Worm (Caenorhabditis elegans) whole organism, L3 larva: ENCODE results near the gene acdh-13.
A peak's percentile ranks its signal among the peaks of the same experiment; 100 is the strongest.

ENCODE experiments used
- R02D3.7 ChIP-seq: fragments of 150-350 bp; optimal IDR thresholded peaks from 2 replicates; lab custom pipeline; 2014; ENCODE audit warnings: missing biosample characterization, missing genetic modification characterization
- ZK546.5 ChIP-seq: sonication (generic microtip); optimal IDR thresholded peaks from 2 replicates; lab custom pipeline; 2017; ENCODE audit warnings: missing biosample characterization, missing genetic modification characterization
- aly-2 ChIP-seq: fragments of 150-350 bp; optimal IDR thresholded peaks from 2 replicates; lab custom pipeline; 2014; ENCODE audit warnings: missing biosample characterization, missing genetic modification characterization
- ceh-16 ChIP-seq: sonication (generic microtip); optimal IDR thresholded peaks from 2 replicates; lab custom pipeline; 2017; ENCODE audit warnings: missing biosample characterization, missing genetic modification characterization
- ceh-9 ChIP-seq: sonication (generic microtip); optimal IDR thresholded peaks from 2 replicates; lab custom pipeline; 2018; ENCODE audit warnings: missing biosample characterization, missing genetic modification characterization
- daf-12 ChIP-seq: fragments of 150-350 bp; optimal IDR thresholded peaks from 2 replicates; lab custom pipeline; 2014; ENCODE audit warnings: missing biosample characterization, missing genetic modification reagents, missing genetic modification characterization
- egl-27 ChIP-seq: sonication (generic microtip); optimal IDR thresholded peaks from 4 replicates; lab custom pipeline; 2017; ENCODE audit warnings: missing biosample characterization, missing genetic modification reagents, missing genetic modification characterization
- egl-5 ChIP-seq: fragments of 150-350 bp; optimal IDR thresholded peaks from 2 replicates; lab custom pipeline; 2017; ENCODE audit warnings: missing biosample characterization, missing genetic modification reagents, missing genetic modification characterization, inconsistent platforms
- elt-1 ChIP-seq: fragments of 150-350 bp; optimal IDR thresholded peaks from 2 replicates; lab custom pipeline; 2014; ENCODE audit warnings: missing biosample characterization, missing genetic modification characterization
- elt-2 ChIP-seq: sonication (generic microtip); optimal IDR thresholded peaks from 2 replicates; lab custom pipeline; 2016; ENCODE audit warnings: missing genetic modification reagents, mild to moderate bottlenecking, missing genetic modification characterization, missing compliant biosample characterization
- elt-3 ChIP-seq, 3 experiments: fragments of 150-350 bp in 1 of 3; sonication (generic microtip) in 2 of 3; optimal IDR thresholded peaks; 2 replicates in 2 of 3; 4 replicates in 1 of 3; lab custom pipeline; 2014 to 2017; ENCODE audit warnings: missing biosample characterization in 3 of 3, missing genetic modification characterization in 3 of 3
- eor-1 ChIP-seq, 2 experiments: fragments of 150-350 bp; optimal IDR thresholded peaks; 2 replicates each; lab custom pipeline; 2014 to 2018; ENCODE audit warnings: missing biosample characterization in 2 of 2, missing genetic modification characterization in 2 of 2
- fkh-2 ChIP-seq: fragments of 150-350 bp; optimal IDR thresholded peaks from 2 replicates; lab custom pipeline; 2014; ENCODE audit warnings: missing biosample characterization, missing genetic modification reagents, missing genetic modification characterization
- fos-1 ChIP-seq: fragments of 150-350 bp; optimal IDR thresholded peaks from 2 replicates; lab custom pipeline; 2014; ENCODE audit warnings: missing biosample characterization, missing genetic modification characterization
- jun-1 ChIP-seq: fragments of 150-350 bp; optimal IDR thresholded peaks from 2 replicates; lab custom pipeline; 2014; ENCODE audit warnings: missing biosample characterization, missing genetic modification reagents, missing genetic modification characterization
- lin-15B ChIP-seq: fragments of 150-350 bp; optimal IDR thresholded peaks from 2 replicates; lab custom pipeline; 2014; ENCODE audit warnings: missing biosample characterization, missing genetic modification characterization
- mdl-1 ChIP-seq: fragments of 150-350 bp; optimal IDR thresholded peaks from 2 replicates; lab custom pipeline; 2014; ENCODE audit warnings: missing biosample characterization, missing genetic modification characterization
- mml-1 ChIP-seq: fragments of 150-350 bp; sonication (generic microtip); optimal IDR thresholded peaks from 3 replicates; lab custom pipeline; 2014; ENCODE audit warnings: missing biosample characterization, missing genetic modification characterization
- nhr-11 ChIP-seq: fragments of 150-350 bp; optimal IDR thresholded peaks from 2 replicates; lab custom pipeline; 2014; ENCODE audit warnings: missing biosample characterization, missing genetic modification characterization
- nhr-12 ChIP-seq: fragments of 150-350 bp; optimal IDR thresholded peaks from 2 replicates; lab custom pipeline; 2014; ENCODE audit warnings: missing biosample characterization, missing genetic modification characterization
- nhr-23 ChIP-seq: fragments of 150-350 bp; optimal IDR thresholded peaks from 2 replicates; lab custom pipeline; 2014; ENCODE audit warnings: missing biosample characterization, missing genetic modification reagents, missing genetic modification characterization
- nhr-237 ChIP-seq: fragments of 150-350 bp; optimal IDR thresholded peaks from 2 replicates; lab custom pipeline; 2014; ENCODE audit warnings: missing biosample characterization, missing genetic modification characterization
- nhr-25 ChIP-seq: sonication (generic microtip); optimal IDR thresholded peaks from 2 replicates; lab custom pipeline; 2017; ENCODE audit warnings: missing biosample characterization, missing genetic modification characterization
- nhr-28 ChIP-seq: fragments of 150-350 bp; optimal IDR thresholded peaks from 2 replicates; lab custom pipeline; 2014; ENCODE audit warnings: missing biosample characterization, missing genetic modification characterization
- nhr-43 ChIP-seq: sonication (generic microtip); optimal IDR thresholded peaks from 2 replicates; lab custom pipeline; 2016; ENCODE audit warnings: mild to moderate bottlenecking, missing genetic modification characterization, missing compliant biosample characterization; ENCODE audit not compliant: poor library complexity, severe bottlenecking
- nhr-67 ChIP-seq: fragments of 150-350 bp; optimal IDR thresholded peaks from 2 replicates; lab custom pipeline; 2014; ENCODE audit warnings: missing biosample characterization, missing genetic modification characterization
- nhr-76 ChIP-seq: fragments of 150-350 bp; sonication (generic microtip); optimal IDR thresholded peaks from 5 replicates; lab custom pipeline; 2014; ENCODE audit warnings: missing biosample characterization, missing genetic modification characterization
- nhr-77 ChIP-seq: fragments of 150-350 bp; optimal IDR thresholded peaks from 2 replicates; lab custom pipeline; 2014; ENCODE audit warnings: missing biosample characterization, missing genetic modification characterization
- pha-4 ChIP-seq: fragments of 150-350 bp; optimal IDR thresholded peaks from 2 replicates; lab custom pipeline; 2014; ENCODE audit warnings: missing biosample characterization, missing genetic modification reagents, missing genetic modification characterization
- pqm-1 ChIP-seq: fragments of 150-350 bp; optimal IDR thresholded peaks from 2 replicates; lab custom pipeline; 2017; ENCODE audit warnings: missing biosample characterization, missing genetic modification characterization, inconsistent platforms
- sea-2 ChIP-seq: fragments of 150-350 bp; sonication (generic microtip); optimal IDR thresholded peaks from 4 replicates; lab custom pipeline; 2014; ENCODE audit warnings: missing biosample characterization, missing genetic modification reagents, missing genetic modification characterization
- tbx-2 ChIP-seq: sonication (generic microtip); optimal IDR thresholded peaks from 2 replicates; lab custom pipeline; 2016; ENCODE audit warnings: mild to moderate bottlenecking, missing genetic modification characterization, missing compliant biosample characterization
- unc-62 ChIP-seq: fragments of 150-350 bp; sonication (generic microtip); optimal IDR thresholded peaks from 4 replicates; lab custom pipeline; 2014; ENCODE audit warnings: missing biosample characterization, missing genetic modification reagents, missing genetic modification characterization
- zag-1 ChIP-seq: fragments of 150-350 bp; optimal IDR thresholded peaks from 2 replicates; lab custom pipeline; 2014; ENCODE audit warnings: missing biosample characterization, missing genetic modification characterization
- ztf-11 ChIP-seq: fragments of 150-350 bp; optimal IDR thresholded peaks from 2 replicates; lab custom pipeline; 2014; ENCODE audit warnings: missing biosample characterization, missing genetic modification characterization
- ztf-4 ChIP-seq: fragments of 150-350 bp; optimal IDR thresholded peaks from 2 replicates; lab custom pipeline; 2014; ENCODE audit warnings: missing biosample characterization, missing genetic modification characterization

Gene acdh-13

DNA sequence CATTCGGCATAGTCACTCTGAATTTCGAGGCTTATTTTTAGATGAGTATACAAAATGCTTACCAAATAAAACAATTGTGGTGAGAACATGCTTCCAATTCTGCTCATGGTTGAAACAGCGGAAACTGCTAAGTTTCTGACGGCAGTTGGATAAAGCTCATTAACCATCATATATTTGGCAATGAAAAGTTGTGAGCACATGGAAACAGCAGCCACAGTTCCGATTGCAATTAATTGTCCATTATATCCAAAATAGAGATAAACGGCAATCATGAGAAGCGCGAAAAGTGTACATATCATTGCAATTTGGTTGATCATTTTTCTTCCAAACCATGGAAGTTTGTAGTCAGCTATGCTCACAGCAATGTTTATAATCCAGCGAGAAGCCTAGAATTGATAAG lies 37.4 kb downstream of the acdh-13 start:
- TF ChIP-seq daf-12 (no peak), nhr-77 (tag; lab: Kevin White, UChicago) (no peak), nhr-67 (no peak), nhr-11 (no peak), ceh-9 (no peak), unc-62 (GFP tag; lab: Kevin White, UChicago) (no peak)

DNA sequence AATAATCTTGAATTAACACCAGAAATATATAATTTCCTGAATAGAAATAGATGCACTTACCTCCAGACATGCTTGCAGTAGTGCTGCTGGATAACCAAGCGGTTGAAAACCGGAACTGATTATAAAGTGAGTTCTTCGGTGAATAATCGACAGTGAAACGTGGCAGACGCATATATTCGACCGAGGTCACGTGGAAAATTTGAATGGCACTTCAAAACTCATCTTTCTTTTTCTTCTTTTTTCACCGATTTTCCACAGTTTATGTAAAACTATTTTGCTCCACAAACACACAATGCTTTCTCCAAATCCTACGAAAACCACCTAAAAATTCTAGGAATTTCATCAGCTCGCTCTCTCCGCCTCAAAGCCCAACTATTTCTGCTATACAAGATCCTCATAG lies 38.4 kb downstream of the acdh-13 start, which contains the start of gene ant-1.4:
ant-1.4 (minus strand) TSS at position 101 of the 400 bp plus-strand sequence.
- no peak for TF ChIP-seq tbx-2 (tag; lab: Kevin White, UChicago)

DNA sequence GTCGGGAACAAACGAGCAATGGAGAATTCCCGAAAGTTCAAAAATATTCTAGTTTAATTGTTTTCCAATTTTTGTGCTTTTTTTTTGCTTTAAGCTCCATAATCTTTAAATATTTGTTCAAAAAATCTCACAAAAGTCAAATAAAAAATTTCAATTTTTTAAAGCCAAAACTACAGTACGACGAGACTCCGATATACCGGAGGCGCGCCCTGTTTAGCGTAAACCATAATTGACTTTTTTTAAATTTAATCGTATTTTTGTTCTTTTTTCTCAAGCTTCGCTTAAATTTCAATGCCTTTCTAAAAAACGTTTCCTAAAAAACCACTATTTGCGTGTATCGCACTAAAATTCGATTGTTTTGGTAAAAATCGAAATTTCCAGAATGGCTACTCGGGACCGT lies 41.7 kb downstream of the acdh-13 start, which contains the start of gene syx-4:
syx-4 (plus strand) TSS at position 382 of the 400 bp plus-strand sequence.
- no peak for TF ChIP-seq sea-2
- TF ChIP-seq lin-15B (tag; lab: Kevin White, UChicago): no peak
- TF ChIP-seq nhr-237 (tag; lab: Kevin White, UChicago): no peak
- TF ChIP-seq nhr-25 (tag; lab: Kevin White, UChicago): no peak
- TF ChIP-seq elt-1 (tag; lab: Kevin White, UChicago): no peak
- TF ChIP-seq ceh-16 (tag; lab: Kevin White, UChicago): no peak
- no peak for TF ChIP-seq zag-1 (tag; lab: Kevin White, UChicago)
- no peak for TF ChIP-seq ztf-4
- no peak for TF ChIP-seq tbx-2 (tag; lab: Kevin White, UChicago)
- no peak for TF ChIP-seq aly-2
- TF ChIP-seq nhr-43: no peak
- no peak for TF ChIP-seq nhr-76 (tag; lab: Kevin White, UChicago)
- no peak for TF ChIP-seq nhr-67
- no peak for TF ChIP-seq mdl-1 (tag; lab: Kevin White, UChicago)
- TF ChIP-seq egl-5 (tag; lab: Kevin White, UChicago): no peak
- no peak for TF ChIP-seq nhr-77 (tag; lab: Kevin White, UChicago)
- TF ChIP-seq nhr-12 (tag; lab: Kevin White, UChicago): no peak
- TF ChIP-seq fos-1 (tag; lab: Kevin White, UChicago): no peak

- TF ChIP-seq elt-2 (peak; percentile 75), nhr-28 (no peak), fkh-2 (tag; lab: Kevin White, UChicago) (no peak), tbx-2 (tag; lab: Kevin White, UChicago) (no peak), R02D3.7 (tag; lab: Kevin White, UChicago) (no peak), ztf-11 (no peak), nhr-25 (tag; lab: Kevin White, UChicago) (no peak), pqm-1 (tag; lab: Kevin White, UChicago) (peak; percentile 35)
These were observed 44.5 kb downstream of the acdh-13 start for ce11 chrIV:8454076-8454475.

DNA sequence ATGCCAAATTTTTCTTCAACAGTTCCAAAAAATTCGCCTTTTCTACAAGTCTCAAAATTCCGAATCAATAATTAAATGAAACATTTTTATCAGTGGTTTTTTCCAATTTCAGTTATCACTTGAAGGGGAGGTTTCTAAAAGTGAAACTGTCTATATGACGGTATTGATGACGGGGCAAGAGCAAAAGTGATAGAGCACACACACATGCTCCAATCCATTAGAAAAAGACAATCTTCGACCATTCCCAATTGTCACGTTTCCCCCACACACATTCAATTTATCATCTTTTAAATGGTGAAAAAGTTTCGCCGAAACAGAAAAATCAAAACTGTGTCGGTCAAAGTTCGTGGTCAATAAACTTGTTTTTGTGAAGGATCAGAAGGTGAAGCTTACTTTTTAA lies 45.4 kb downstream of the acdh-13 start:
- TF ChIP-seq tbx-2 (tag; lab: Kevin White, UChicago): no peak
- TF ChIP-seq pha-4 (tag; lab: Kevin White, UChicago): peak; percentile 33
- TF ChIP-seq elt-2: peak; percentile 97
- peak; percentile 59 for TF ChIP-seq jun-1 (tag; lab: Kevin White, UChicago)
- peak; percentile 85 for TF ChIP-seq pqm-1 (tag; lab: Kevin White, UChicago)

ce11 chrIV:8451709-8452248 lies 46.8 kb downstream of the acdh-13 start, which contains the start of gene eppl-1:
TSS of gene eppl-1 (minus strand) at chrIV:8451759.
- peak; percentile 96 for TF ChIP-seq elt-2
- TF ChIP-seq nhr-25 (tag; lab: Kevin White, UChicago): no peak
- TF ChIP-seq, all 47 proteins: peak for 1

- no peak for TF ChIP-seq nhr-12 (tag; lab: Kevin White, UChicago)
- no peak for TF ChIP-seq tbx-2 (tag; lab: Kevin White, UChicago)
- TF ChIP-seq nhr-25 (tag; lab: Kevin White, UChicago): no peak
- TF ChIP-seq nhr-23 (tag; lab: Kevin White, UChicago): peak; percentile 33
- peak in 2 of 3 experiments; percentile 40 to 88 for TF ChIP-seq elt-3 (tag; optimal IDR thresholded peaks at IDR 0.05; lab: Kevin White, UChicago)
- peak; percentile 94 for TF ChIP-seq elt-2
- TF ChIP-seq aly-2: no peak
- TF ChIP-seq pha-4 (tag; lab: Kevin White, UChicago): peak; percentile 35
- TF ChIP-seq eor-1 (tag; optimal IDR thresholded peaks at IDR 0.05; lab: Kevin White, UChicago): no peak
- no peak for TF ChIP-seq nhr-43
- TF ChIP-seq ztf-4: no peak
- TF ChIP-seq mml-1: no peak
- TF ChIP-seq fkh-2 (tag; lab: Kevin White, UChicago): no peak
- TF ChIP-seq pqm-1 (tag; lab: Kevin White, UChicago): peak; percentile 68
- TF ChIP-seq egl-27: no peak
- TF ChIP-seq ZK546.5 (tag; lab: Kevin White, UChicago): no peak
- peak; percentile 64 for TF ChIP-seq jun-1 (tag; lab: Kevin White, UChicago)
These were observed 48.1 kb downstream of the acdh-13 start for ce11 chrIV:8450534-8450933.
